Worm (Caenorhabditis elegans) whole organism, late embryonic: Measurements from ENCODE around the gene srh-219.

Experiments used
- C08G9.2 ChIP-seq: sonication (generic microtip); optimal IDR thresholded peaks from 2 replicates; lab custom pipeline; 2016; ENCODE audit warnings: mild to moderate bottlenecking, missing genetic modification characterization, moderate library complexity, missing compliant biosample characterization
- C38D4.7 ChIP-seq: fragments of 200-800 bp; sonication (Bioruptor generic); optimal IDR thresholded peaks from 2 replicates; lab custom pipeline; 2018; ENCODE audit warnings: mild to moderate bottlenecking, missing genetic modification characterization, moderate library complexity, missing compliant biosample characterization
- K02D7.2 ChIP-seq: sonication (generic microtip); optimal IDR thresholded peaks from 2 replicates; lab custom pipeline; 2017; ENCODE audit warnings: mild to moderate bottlenecking, missing genetic modification characterization, missing compliant biosample characterization
- K09A11.1 ChIP-seq: sonication (generic microtip); optimal IDR thresholded peaks from 2 replicates; lab custom pipeline; 2017; ENCODE audit warnings: antibody characterized with exemption, mild to moderate bottlenecking, missing genetic modification characterization, missing compliant biosample characterization; ENCODE audit not compliant: insufficient read depth
- ahr-1 ChIP-seq: sonication (generic microtip); optimal IDR thresholded peaks from 2 replicates; lab custom pipeline; 2016; ENCODE audit warnings: missing genetic modification characterization, missing compliant biosample characterization
- ama-1 ChIP-seq: fragments of 150-350 bp; optimal IDR thresholded peaks from 2 replicates; lab custom pipeline; 2014
- ceh-14 ChIP-seq: sonication (generic microtip); optimal IDR thresholded peaks from 2 replicates; lab custom pipeline; 2016; ENCODE audit warnings: missing genotype, missing genetic modification characterization, missing compliant biosample characterization
- ceh-18 ChIP-seq: sonication (generic microtip); optimal IDR thresholded peaks from 2 replicates; lab custom pipeline; 2016; ENCODE audit warnings: missing genetic modification characterization, missing compliant biosample characterization
- ceh-2 ChIP-seq: sonication (generic microtip); optimal IDR thresholded peaks from 2 replicates; lab custom pipeline; 2016; ENCODE audit warnings: missing genotype, missing genetic modification characterization, missing compliant biosample characterization
- ceh-22 ChIP-seq: sonication (generic microtip); optimal IDR thresholded peaks from 2 replicates; lab custom pipeline; 2017; ENCODE audit warnings: missing biosample characterization, missing genetic modification characterization
- ceh-24 ChIP-seq: sonication (generic microtip); optimal IDR thresholded peaks from 2 replicates; lab custom pipeline; 2016; ENCODE audit warnings: mild to moderate bottlenecking, missing genetic modification characterization, missing compliant biosample characterization
- ceh-30 ChIP-seq: fragments of 150-350 bp; optimal IDR thresholded peaks from 2 replicates; lab custom pipeline; 2014; ENCODE audit warnings: missing biosample characterization, missing genetic modification characterization
- ceh-31 ChIP-seq: sonication (generic microtip); optimal IDR thresholded peaks from 2 replicates; lab custom pipeline; 2016; ENCODE audit warnings: missing genetic modification characterization, missing compliant biosample characterization
- ceh-34 ChIP-seq: sonication (generic microtip); optimal IDR thresholded peaks from 2 replicates; lab custom pipeline; 2016; ENCODE audit warnings: mild to moderate bottlenecking, missing genetic modification characterization, missing compliant biosample characterization
- ceh-45 ChIP-seq: fragments of 200-800 bp; sonication (Bioruptor generic); IDR thresholded peaks from 2 replicates; pipeline ENCODE4 v1.3.6; 2022; ENCODE audit warnings: missing genetic modification reagents, missing genetic modification characterization, missing compliant biosample characterization
- ceh-48 ChIP-seq: sonication (generic microtip); optimal IDR thresholded peaks from 2 replicates; lab custom pipeline; 2016; ENCODE audit warnings: missing genetic modification characterization, inconsistent platforms, missing compliant biosample characterization
- ceh-6 ChIP-seq: fragments of 200-800 bp; sonication (Bioruptor generic); optimal IDR thresholded peaks from 2 replicates; lab custom pipeline; 2018; ENCODE audit warnings: mild to moderate bottlenecking, missing genetic modification characterization, missing compliant biosample characterization
- ceh-9 ChIP-seq: sonication (generic microtip); optimal IDR thresholded peaks from 2 replicates; lab custom pipeline; 2016; ENCODE audit warnings: mild to moderate bottlenecking, missing genetic modification characterization, inconsistent platforms, missing compliant biosample characterization
- che-1 ChIP-seq: sonication (generic microtip); optimal IDR thresholded peaks from 2 replicates; lab custom pipeline; 2016; ENCODE audit warnings: mild to moderate bottlenecking, missing genetic modification characterization, missing compliant biosample characterization
- dmd-4 ChIP-seq: sonication (generic microtip); optimal IDR thresholded peaks from 2 replicates; lab custom pipeline; 2016; ENCODE audit warnings: borderline replicate concordance, missing genetic modification characterization, missing compliant biosample characterization
- dve-1 ChIP-seq: sonication (generic microtip); optimal IDR thresholded peaks from 2 replicates; lab custom pipeline; 2017; ENCODE audit warnings: antibody characterized with exemption, mild to moderate bottlenecking, missing genetic modification characterization, missing compliant biosample characterization
- elt-4 ChIP-seq: sonication (generic microtip); optimal IDR thresholded peaks from 2 replicates; lab custom pipeline; 2016; ENCODE audit warnings: missing genetic modification characterization, missing compliant biosample characterization
- ets-4 ChIP-seq: sonication (generic microtip); optimal IDR thresholded peaks from 2 replicates; lab custom pipeline; 2016; ENCODE audit warnings: missing genetic modification characterization, missing compliant biosample characterization
- fkh-10 ChIP-seq: fragments of 150-350 bp; optimal IDR thresholded peaks from 2 replicates; lab custom pipeline; 2014; ENCODE audit warnings: missing biosample characterization, missing genetic modification reagents, missing genetic modification characterization
- fkh-6 ChIP-seq: sonication (generic microtip); optimal IDR thresholded peaks from 2 replicates; lab custom pipeline; 2016; ENCODE audit warnings: missing genetic modification characterization, missing compliant biosample characterization
- lim-6 ChIP-seq: sonication (generic microtip); optimal IDR thresholded peaks from 2 replicates; lab custom pipeline; 2016; ENCODE audit warnings: missing genetic modification characterization, missing compliant biosample characterization
- lin-11 ChIP-seq: fragments of 200-800 bp; sonication (Bioruptor generic); optimal IDR thresholded peaks from 2 replicates; lab custom pipeline; 2018; ENCODE audit warnings: mild to moderate bottlenecking, missing genetic modification characterization, missing compliant biosample characterization
- madf-2 ChIP-seq: sonication (generic microtip); optimal IDR thresholded peaks from 2 replicates; lab custom pipeline; 2017; ENCODE audit warnings: missing genetic modification characterization, missing compliant biosample characterization
- mec-3 ChIP-seq: sonication (generic microtip); optimal IDR thresholded peaks from 2 replicates; lab custom pipeline; 2016; ENCODE audit warnings: borderline replicate concordance, missing genetic modification characterization, missing compliant biosample characterization
- nhr-11 ChIP-seq: fragments of 150-350 bp; optimal IDR thresholded peaks from 2 replicates; lab custom pipeline; 2014; ENCODE audit warnings: missing biosample characterization, missing genetic modification characterization
- nhr-232 ChIP-seq: sonication (generic microtip); optimal IDR thresholded peaks from 2 replicates; lab custom pipeline; 2016; ENCODE audit warnings: missing genetic modification characterization, missing compliant biosample characterization
- npax-4 ChIP-seq: sonication (generic microtip); optimal IDR thresholded peaks from 2 replicates; lab custom pipeline; 2016; ENCODE audit warnings: missing genetic modification characterization, missing compliant biosample characterization
- pat-9 ChIP-seq: fragments of 200-800 bp; sonication (Bioruptor generic); optimal IDR thresholded peaks from 2 replicates; lab custom pipeline; 2018; ENCODE audit warnings: mild to moderate bottlenecking, missing genetic modification characterization, moderate library complexity, missing compliant biosample characterization
- pax-1 ChIP-seq: fragments of 150-350 bp; optimal IDR thresholded peaks from 2 replicates; lab custom pipeline; 2014; ENCODE audit warnings: missing biosample characterization, missing genetic modification characterization
- pros-1 ChIP-seq: fragments of 150-350 bp; optimal IDR thresholded peaks from 2 replicates; lab custom pipeline; 2014; ENCODE audit warnings: missing biosample characterization, missing genetic modification reagents, missing genetic modification characterization
- ref-2 ChIP-seq: sonication (generic microtip); optimal IDR thresholded peaks from 2 replicates; lab custom pipeline; 2016; ENCODE audit warnings: missing genetic modification characterization, missing compliant biosample characterization
- rnt-1 ChIP-seq: sonication (generic microtip); optimal IDR thresholded peaks from 2 replicates; lab custom pipeline; 2016; ENCODE audit warnings: missing genetic modification characterization, missing compliant biosample characterization
- sdc-2 ChIP-seq: sonication (generic microtip); optimal IDR thresholded peaks from 2 replicates; lab custom pipeline; 2016; ENCODE audit warnings: missing genotype, missing genetic modification characterization, missing compliant biosample characterization
- syd-9 ChIP-seq: sonication (generic microtip); optimal IDR thresholded peaks from 2 replicates; lab custom pipeline; 2016; ENCODE audit warnings: mild to moderate bottlenecking, missing genetic modification characterization, moderate library complexity, missing compliant biosample characterization
- tbx-2 ChIP-seq: sonication (generic microtip); optimal IDR thresholded peaks from 2 replicates; lab custom pipeline; 2016; ENCODE audit warnings: missing genetic modification characterization, missing compliant biosample characterization
- tbx-7 ChIP-seq: sonication (generic microtip); optimal IDR thresholded peaks from 2 replicates; lab custom pipeline; 2016; ENCODE audit warnings: missing genotype, missing genetic modification characterization, missing compliant biosample characterization
- ttx-3 ChIP-seq: sonication (generic microtip); optimal IDR thresholded peaks from 2 replicates; lab custom pipeline; 2016; ENCODE audit warnings: missing genetic modification reagents, missing genetic modification characterization, missing compliant biosample characterization
- unc-3 ChIP-seq, 2 experiments: fragments of 200-800 bp in 1 of 2; sonication (Bioruptor generic) in 1 of 2; sonication (generic microtip) in 1 of 2; conservative IDR thresholded peaks in 1 of 2; optimal IDR thresholded peaks in 1 of 2; 2 replicates each; pipeline versions ENCODE4 v1.3.6 to Lab custom; 2016 to 2022; ENCODE audit warnings: missing compliant biosample characterization in 2 of 2, missing genetic modification characterization in 2 of 2, missing genetic modification reagents in 1 of 2
- unc-42 ChIP-seq: sonication (generic microtip); optimal IDR thresholded peaks from 2 replicates; lab custom pipeline; 2016; ENCODE audit warnings: missing genotype, missing genetic modification characterization, missing compliant biosample characterization
- unc-55 ChIP-seq: sonication (generic microtip); optimal IDR thresholded peaks from 2 replicates; lab custom pipeline; 2017; ENCODE audit warnings: missing biosample characterization, missing genetic modification reagents, missing genetic modification characterization
- zip-5 ChIP-seq: sonication (generic microtip); optimal IDR thresholded peaks from 2 replicates; lab custom pipeline; 2016; ENCODE audit warnings: missing genetic modification characterization, missing compliant biosample characterization
- ztf-16 ChIP-seq: sonication (generic microtip); optimal IDR thresholded peaks from 2 replicates; lab custom pipeline; 2017; ENCODE audit warnings: missing genetic modification characterization, missing compliant biosample characterization

srh-219 gene

DNA sequence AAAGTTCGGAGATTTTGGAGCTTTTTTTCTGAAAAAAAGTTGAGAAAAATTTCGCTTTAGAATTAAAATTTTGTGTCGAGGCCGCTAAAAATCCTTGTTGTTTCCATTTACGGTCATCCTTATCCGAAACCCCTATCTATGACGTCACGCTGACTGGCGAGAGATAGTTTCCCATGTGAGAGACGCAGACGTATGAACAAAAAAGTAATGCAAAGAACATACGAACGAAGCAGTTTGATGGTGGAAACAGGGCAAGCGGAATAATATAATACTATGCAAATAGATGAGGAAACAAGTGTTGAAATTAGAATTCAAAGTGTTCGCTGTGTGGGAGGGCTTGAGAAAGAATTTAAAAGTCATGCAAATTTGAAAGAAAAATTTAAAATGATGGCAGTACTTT lies 3.8 kb downstream of the srh-219 start:
- TF ChIP-seq pros-1 (tag; lab: Kevin White, UChicago) (no peak), nhr-11 (tag; lab: Kevin White, UChicago) (no peak), syd-9 (tag; lab: Kevin White, UChicago) (no peak), mec-3 (tag; lab: Kevin White, UChicago) (no peak), ceh-45 (GFP tag; lab: Robert Waterston, UW) (no peak), dve-1 (tag; lab: Kevin White, UChicago) (no peak), ceh-30 (no peak), ceh-6 (GFP tag; lab: Kevin White, UChicago) (no peak), lin-11 (tag; lab: Kevin White, UChicago) (no peak), rnt-1 (tag; lab: Kevin White, UChicago) (no peak), madf-2 (tag; lab: Kevin White, UChicago) (no peak), pat-9 (tag; lab: Kevin White, UChicago) (no peak), dmd-4 (tag; lab: Kevin White, UChicago) (no peak)

DNA sequence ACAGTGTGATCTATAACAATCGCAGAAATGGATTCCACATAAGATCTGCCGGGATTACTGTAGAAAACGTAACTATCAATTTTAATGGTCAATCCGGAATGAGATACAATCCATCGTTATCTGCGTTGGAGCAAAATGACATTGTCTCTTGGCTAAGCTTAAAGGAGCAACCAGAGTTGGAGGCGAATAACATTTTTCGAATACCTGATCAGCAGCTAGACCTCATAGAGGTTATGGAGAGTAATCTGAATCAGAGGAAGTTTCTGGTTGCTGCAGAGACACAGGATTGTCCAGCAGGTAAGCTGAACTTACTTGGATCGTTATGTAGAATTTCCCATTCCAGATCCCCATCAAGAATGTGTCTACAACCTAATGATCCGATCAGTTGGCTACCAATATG lies 8.3 kb downstream of the srh-219 start:
- TF ChIP-seq C38D4.7 (GFP tag; lab: Kevin White, UChicago) (no peak), zip-5 (tag; lab: Kevin White, UChicago) (no peak), C08G9.2 (tag; lab: Kevin White, UChicago) (no peak), che-1 (no peak), ceh-48 (tag; lab: Kevin White, UChicago) (no peak), K09A11.1 (no peak), ets-4 (no peak), K02D7.2 (tag; lab: Kevin White, UChicago) (no peak), ceh-9 (tag; lab: Kevin White, UChicago) (no peak), ref-2 (tag; lab: Kevin White, UChicago) (no peak), fkh-10 (no peak), ceh-31 (no peak), unc-42 (tag; lab: Kevin White, UChicago) (no peak), unc-55 (no peak), ceh-34 (no peak), pros-1 (tag; lab: Kevin White, UChicago) (no peak), ceh-14 (no peak)

DNA sequence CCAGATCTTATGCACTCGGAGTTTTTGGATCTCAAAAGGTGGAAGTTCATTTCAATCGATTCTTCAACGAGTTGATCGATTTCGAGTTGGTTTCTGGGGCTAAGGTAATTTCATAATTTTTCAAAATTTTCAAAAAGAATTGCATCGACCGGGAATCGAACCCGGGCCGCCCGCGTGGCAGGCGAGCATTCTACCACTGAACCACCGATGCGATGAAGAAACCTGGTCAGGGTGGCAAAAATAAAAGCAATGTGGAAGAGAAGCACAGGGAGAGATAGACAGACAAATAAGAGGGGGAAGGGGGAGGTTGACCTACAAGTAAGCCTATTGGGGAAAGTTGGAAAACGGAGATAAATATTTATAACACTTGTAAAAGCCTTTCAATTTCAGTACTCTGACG lies 9.8 kb downstream of the srh-219 start:
- TF ChIP-seq madf-2 (tag; lab: Kevin White, UChicago) (no peak), fkh-6 (tag; lab: Kevin White, UChicago) (no peak), ceh-2 (tag; lab: Kevin White, UChicago) (peak; percentile 39), ceh-22 (no peak), ceh-24 (tag; lab: Kevin White, UChicago) (no peak), ama-1 (lab: Kevin White, UChicago) (no peak), pax-1 (tag; lab: Kevin White, UChicago) (no peak), tbx-7 (tag; lab: Kevin White, UChicago) (no peak), dve-1 (tag; lab: Kevin White, UChicago) (peak; percentile 2), ceh-45 (GFP tag; lab: Robert Waterston, UW) (peak; percentile 61; the same call in 1 of the 2 replicates), che-1 (peak; percentile 51), nhr-232 (tag; lab: Kevin White, UChicago) (peak; percentile 42), K02D7.2 (tag; lab: Kevin White, UChicago) (no peak), unc-55 (no peak), ztf-16 (tag; lab: Kevin White, UChicago) (no peak), sdc-2 (tag; lab: Kevin White, UChicago) (no peak), ets-4 (no peak), ceh-18 (tag; lab: Kevin White, UChicago) (no peak), zip-5 (tag; lab: Kevin White, UChicago) (no peak), ceh-30 (no peak), pat-9 (tag; lab: Kevin White, UChicago) (peak; percentile 56), ttx-3 (no peak), tbx-2 (tag; lab: Kevin White, UChicago) (peak; percentile 38), lin-11 (tag; lab: Kevin White, UChicago) (no peak), ceh-34 (peak; percentile 22), ref-2 (tag; lab: Kevin White, UChicago) (no peak), lim-6 (tag; lab: Kevin White, UChicago) (no peak), rnt-1 (tag; lab: Kevin White, UChicago) (no peak), unc-3 (GFP tag; conservative IDR thresholded peaks at IDR 0.05; lab: Robert Waterston, UW) (no peak), unc-3 (tag; optimal IDR thresholded peaks at IDR 0.05; lab: Kevin White, UChicago) (no peak), nhr-11 (tag; lab: Kevin White, UChicago) (no peak), elt-4 (tag; lab: Kevin White, UChicago) (no peak), mec-3 (tag; lab: Kevin White, UChicago) (no peak), dmd-4 (tag; lab: Kevin White, UChicago) (no peak), unc-42 (tag; lab: Kevin White, UChicago) (no peak), ahr-1 (tag; lab: Kevin White, UChicago) (no peak), ceh-9 (tag; lab: Kevin White, UChicago) (no peak), npax-4 (tag; lab: Kevin White, UChicago) (no peak)
